Comparison of ENCODE assay signal across 4 fruit fly cellular contexts in genomic region chr2L:5979957-5980861, dm6.
TF ChIP-seq lines count a peak whose summit lies in the region.

No protein-coding gene starts in this region.

TF ChIP-seq in whole organism, adult, 20 proteins besides CTCF, POLR2A, EP300 and RAD21 (continued from another document):
- TF ChIP-seq CG5204 (GFP tag; optimal IDR thresholded peaks at IDR 0.05; lab: Kevin White, UChicago) = no peak
- peak; percentile 46 for TF ChIP-seq Hr96 (GFP tag; optimal IDR thresholded peaks at IDR 0.05; lab: Kevin White, UChicago)
TF ChIP-seq in whole organism, adult: peak in this region for 13.

TF ChIP-seq in whole organism, embryonic, 481 proteins besides CTCF, POLR2A, EP300 and RAD21 (continued from another document and continues in another):
- TF ChIP-seq CG13894 (tag; optimal IDR thresholded peaks at IDR 0.05; lab: Kevin White, UChicago) (peak; percentile 57), cato (GFP tag; optimal IDR thresholded peaks at IDR 0.05; lab: Kevin White, UChicago; ENCODE audit: borderline replicate concordance) (no peak), nmo (GFP tag; optimal IDR thresholded peaks at IDR 0.05; lab: Kevin White, UChicago) (no peak), CG7839 (tag; optimal IDR thresholded peaks at IDR 0.05; lab: Kevin White, UChicago) (peak; percentile 27), unpg (GFP tag; optimal IDR thresholded peaks at IDR 0.05; lab: Kevin White, UChicago) (peak; percentile 19), CG8359 (GFP tag; optimal IDR thresholded peaks at IDR 0.05; lab: Kevin White, UChicago; ENCODE audit: borderline replicate concordance) (peak; percentile 12), CG18599 (GFP tag; optimal IDR thresholded peaks at IDR 0.05; lab: Kevin White, UChicago) (peak; percentile 67), CG18764 (GFP tag; optimal IDR thresholded peaks at IDR 0.05; lab: Kevin White, UChicago) (no peak), CG13296 (GFP tag; optimal IDR thresholded peaks at IDR 0.05; lab: Kevin White, UChicago) (peak; percentile 53), MTF-1 (GFP tag; optimal IDR thresholded peaks at IDR 0.05; lab: Kevin White, UChicago; ENCODE audit: borderline replicate concordance) (peak; percentile 49), CG7987 (GFP tag; optimal IDR thresholded peaks at IDR 0.05; lab: Kevin White, UChicago) (peak; percentile 42), cad (GFP tag; optimal IDR thresholded peaks at IDR 0.05; lab: Kevin White, UChicago) (peak; percentile 68), sd (tag; optimal IDR thresholded peaks at IDR 0.05; lab: Kevin White, UChicago) (peak; percentile 41), lbe (GFP tag; optimal IDR thresholded peaks at IDR 0.05; lab: Kevin White, UChicago) (peak; percentile 70), caup (GFP tag; optimal IDR thresholded peaks at IDR 0.05; lab: Kevin White, UChicago; ENCODE audit: severe bottlenecking) (peak; percentile 19), pfk (GFP tag; optimal IDR thresholded peaks at IDR 0.05; lab: Kevin White, UChicago) (peak; percentile 42), oc (tag; optimal IDR thresholded peaks at IDR 0.05; lab: Kevin White, UChicago) (peak; percentile 16), D19B (GFP tag; optimal IDR thresholded peaks at IDR 0.05; lab: Kevin White, UChicago) (no peak), CG2712 (tag; optimal IDR thresholded peaks at IDR 0.05; lab: Kevin White, UChicago) (peak; percentile 34), grau (tag; optimal IDR thresholded peaks at IDR 0.05; lab: Kevin White, UChicago) (peak; percentile 33), zf30C (GFP tag; optimal IDR thresholded peaks at IDR 0.05; lab: Kevin White, UChicago) (peak; percentile 26), D19A (tag; optimal IDR thresholded peaks at IDR 0.05; lab: Kevin White, UChicago) (peak; percentile 19), Pdp1 (GFP tag; optimal IDR thresholded peaks at IDR 0.05; lab: Kevin White, UChicago) (peak in 1 of 2 experiments; percentile 19), Atf-2 (GFP tag; optimal IDR thresholded peaks at IDR 0.05; lab: Kevin White, UChicago) (no peak), trem (tag; optimal IDR thresholded peaks at IDR 0.05; lab: Kevin White, UChicago) (peak; percentile 12), CG12391 (tag; optimal IDR thresholded peaks at IDR 0.05; lab: Kevin White, UChicago) (peak; percentile 8), CG10543 (GFP tag; optimal IDR thresholded peaks at IDR 0.05; lab: Kevin White, UChicago) (peak; percentile 65), yki (optimal IDR thresholded peaks at IDR 0.05; lab: Kevin White, UChicago) (peak; percentile 48), bsh (GFP tag; optimal IDR thresholded peaks at IDR 0.05; lab: Kevin White, UChicago) (peak; percentile 16 to 27), tap (tag; optimal IDR thresholded peaks at IDR 0.05; lab: Kevin White, UChicago) (peak; percentile 56), onecut (GFP tag; IDR thresholded peaks at IDR 0.05; lab: Robert Waterston, UW) (peak; percentile 8; the same call in 1 of the 2 replicates), HmgZ (tag; optimal IDR thresholded peaks at IDR 0.05; lab: Kevin White, UChicago) (peak; percentile 31), YL-1 (GFP tag; optimal IDR thresholded peaks at IDR 0.05; lab: Kevin White, UChicago) (peak; percentile 23), CG1832 (GFP tag; optimal IDR thresholded peaks at IDR 0.05; lab: Kevin White, UChicago) (peak; percentile 92), mirr (GFP tag; optimal IDR thresholded peaks at IDR 0.05; lab: Kevin White, UChicago) (peak; percentile 56), HLHmδ (GFP tag; optimal IDR thresholded peaks at IDR 0.05; lab: Kevin White, UChicago) (peak; percentile 83), CG13624 (GFP tag; optimal IDR thresholded peaks at IDR 0.05; lab: Kevin White, UChicago) (peak; percentile 17), kni (GFP tag; optimal IDR thresholded peaks at IDR 0.05; lab: Kevin White, UChicago) (peak; percentile 61), kah (GFP tag; optimal IDR thresholded peaks at IDR 0.05; lab: Kevin White, UChicago) (peak; percentile 9), CG15601 (tag; optimal IDR thresholded peaks at IDR 0.05; lab: Kevin White, UChicago) (peak; percentile 40), CG14441 (GFP tag; IDR thresholded peaks at IDR 0.05; lab: Robert Waterston, UW) (no peak), ash1 (GFP tag; optimal IDR thresholded peaks at IDR 0.05; lab: Kevin White, UChicago) (peak; percentile 67)

TF ChIP-seq in whole organism, prepupa, 60 proteins besides CTCF, POLR2A, EP300 and RAD21 (continued from another document):
- TF ChIP-seq CG31627 (GFP tag; optimal IDR thresholded peaks at IDR 0.05; lab: Kevin White, UChicago) (no peak), fd85E (GFP tag; optimal IDR thresholded peaks at IDR 0.05; lab: Kevin White, UChicago) (peak; percentile 9), achi (GFP tag; optimal IDR thresholded peaks at IDR 0.05; lab: Kevin White, UChicago) (peak; percentile 11), CG6276 (GFP tag; optimal IDR thresholded peaks at IDR 0.05; lab: Kevin White, UChicago) (peak; percentile 29), CG4318 (GFP tag; optimal IDR thresholded peaks at IDR 0.05; lab: Kevin White, UChicago) (no peak), esn (GFP tag; optimal IDR thresholded peaks at IDR 0.05; lab: Kevin White, UChicago) (peak; percentile 49), fd59A (GFP tag; optimal IDR thresholded peaks at IDR 0.05; lab: Kevin White, UChicago) (no peak), CG16779 (tag; optimal IDR thresholded peaks at IDR 0.05; lab: Kevin White, UChicago) (peak; percentile 63), CG9139 (GFP tag; optimal IDR thresholded peaks at IDR 0.05; lab: Kevin White, UChicago) (peak; percentile 77), CG6792 (GFP tag; optimal IDR thresholded peaks at IDR 0.05; lab: Kevin White, UChicago) (peak; percentile 14), svp (GFP tag; lab: Kevin White, UChicago) (peak; percentile 81), CG3919 (GFP tag; optimal IDR thresholded peaks at IDR 0.05; lab: Kevin White, UChicago) (peak; percentile 52), Met (GFP tag; optimal IDR thresholded peaks at IDR 0.05; lab: Kevin White, UChicago) (peak; percentile 54), salr (GFP tag; optimal IDR thresholded peaks at IDR 0.05; lab: Kevin White, UChicago) (no peak), Eip93F (GFP tag; optimal IDR thresholded peaks at IDR 0.05; lab: Kevin White, UChicago) (no peak), ss (GFP tag; optimal IDR thresholded peaks at IDR 0.05; lab: Kevin White, UChicago) (peak; percentile 48 to 67), CG34406 (GFP tag; optimal IDR thresholded peaks at IDR 0.05; lab: Kevin White, UChicago) (no peak), vri (GFP tag; optimal IDR thresholded peaks at IDR 0.05; lab: Kevin White, UChicago) (peak; percentile 70), CG8119 (GFP tag; IDR thresholded peaks at IDR 0.05; lab: Robert Waterston, UW) (no peak), CG6163 (GFP tag; IDR thresholded peaks at IDR 0.05; lab: Robert Waterston, UW) (no peak), Ets21C (GFP tag; optimal IDR thresholded peaks at IDR 0.05; lab: Kevin White, UChicago) (no peak), CG6854 (GFP tag; optimal IDR thresholded peaks at IDR 0.05; lab: Kevin White, UChicago) (peak; percentile 77), Sox102F (GFP tag; optimal IDR thresholded peaks at IDR 0.05; lab: Kevin White, UChicago) (peak; percentile 45)

TF ChIP-seq in whole organism, wandering third instar larva, 38 proteins besides CTCF, POLR2A, EP300 and RAD21 (continued from another document):
- TF ChIP-seq usp (GFP tag; optimal IDR thresholded peaks at IDR 0.05; lab: Kevin White, UChicago) (no peak), woc (GFP tag; optimal IDR thresholded peaks at IDR 0.05; lab: Kevin White, UChicago) (peak; percentile 26), sv (GFP tag; optimal IDR thresholded peaks at IDR 0.05; lab: Kevin White, UChicago) (no peak), Mio (GFP tag; optimal IDR thresholded peaks at IDR 0.05; lab: Kevin White, UChicago) (peak; percentile 40), h (GFP tag; optimal IDR thresholded peaks at IDR 0.05; lab: Kevin White, UChicago) (peak; percentile 77), dl (GFP tag; optimal IDR thresholded peaks at IDR 0.05; lab: Kevin White, UChicago; ENCODE audit: insufficient read depth in 1 of 2, partially characterized antibody in 2 of 2) (peak; percentile 85 to 94), fru (GFP tag; optimal IDR thresholded peaks at IDR 0.05; lab: Kevin White, UChicago) (peak; percentile 25), lola (GFP tag; optimal IDR thresholded peaks at IDR 0.05; lab: Kevin White, UChicago) (no peak), Myc (optimal IDR thresholded peaks at IDR 0.05; lab: Kevin White, UChicago) (no peak), sage (GFP tag; optimal IDR thresholded peaks at IDR 0.05; lab: Kevin White, UChicago) (peak; percentile 39)
